Worm (Caenorhabditis elegans): ENCODE measurements around the gene F52G2.3.

- no peak for TF ChIP-seq him-1 (tag; optimal IDR thresholded peaks at IDR 0.05)
- TF ChIP-seq W03F9.2 (tag; optimal IDR thresholded peaks at IDR 0.05) = no peak
These were observed 35.0 kb downstream of the F52G2.3 start for ce11 chrIV:13513010-13513409.
